Fruit fly (Drosophila melanogaster): ENCODE results near the gene laza.
A peak's percentile ranks its signal among the peaks of the same experiment; 100 is the strongest.

The laza gene

DNA sequence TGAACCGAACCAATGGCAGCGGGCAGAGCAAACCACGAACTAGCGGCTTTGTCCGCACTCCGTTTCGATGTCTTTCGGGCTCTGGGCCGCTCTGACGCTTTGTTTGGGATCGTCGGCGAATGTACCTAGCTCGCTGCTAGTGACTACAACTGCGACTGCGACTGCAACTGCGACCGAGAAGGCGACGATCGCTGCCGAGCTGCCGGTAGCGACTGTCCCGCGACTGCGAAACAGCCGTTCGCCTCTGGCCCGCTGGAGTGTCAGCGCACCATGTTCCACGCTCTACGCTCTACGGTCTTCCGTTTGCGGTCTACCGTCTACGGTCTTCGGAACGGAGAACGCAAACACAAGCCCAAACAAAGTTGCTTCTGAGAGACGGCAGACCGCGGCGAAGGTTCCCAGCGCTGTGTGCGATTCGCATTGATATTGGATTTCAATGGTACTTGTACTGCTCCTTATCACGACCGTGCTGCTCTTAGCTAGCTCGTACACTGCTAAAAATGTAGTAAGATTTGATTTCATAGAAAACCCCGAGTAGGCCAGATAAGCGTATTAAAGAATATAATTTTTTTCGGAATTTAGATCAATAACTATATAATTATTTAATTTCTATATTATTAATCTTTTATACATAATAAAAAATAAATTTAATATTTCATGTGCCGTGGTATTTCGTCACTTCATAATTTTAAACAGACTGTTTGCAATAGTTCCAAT is at the start of gene laza:
TSS of gene laza (minus strand) at position 214 of the 717 bp plus-strand sequence.
- TF ChIP-seq CG4318 (GFP tag; optimal IDR thresholded peaks at IDR 0.05) (no peak), CG6276 (GFP tag; optimal IDR thresholded peaks at IDR 0.05) (no peak), CG34406 (GFP tag; optimal IDR thresholded peaks at IDR 0.05) (peak; percentile 12), CG6792 (GFP tag; optimal IDR thresholded peaks at IDR 0.05) (no peak), CG8632 (GFP tag; optimal IDR thresholded peaks at IDR 0.05) (peak; percentile 27), CG8119 (GFP tag; IDR thresholded peaks at IDR 0.05) (0 out of 3 replicates have a peak, but pooled peaks have one; percentile 24), Sox15 (GFP tag; optimal IDR thresholded peaks at IDR 0.05) (no peak), net (GFP tag; optimal IDR thresholded peaks at IDR 0.05) (no peak), CG6808 (GFP tag; optimal IDR thresholded peaks at IDR 0.05) (no peak), CG15336 (GFP tag; IDR thresholded peaks at IDR 0.05) (peak; percentile 31; the same call in 1 of the 2 replicates), OdsH (GFP tag; optimal IDR thresholded peaks at IDR 0.05) (peak; percentile 34), CG6163 (GFP tag; IDR thresholded peaks at IDR 0.05) (peak; percentile 47; the same call in 1 of the 3 replicates), Ets21C (GFP tag; optimal IDR thresholded peaks at IDR 0.05) (no peak), Sox102F (GFP tag; optimal IDR thresholded peaks at IDR 0.05) (no peak), esn (GFP tag; optimal IDR thresholded peaks at IDR 0.05) (no peak), fkh (GFP tag; optimal IDR thresholded peaks at IDR 0.05) (peak; percentile 41), CG11762 (GFP tag; optimal IDR thresholded peaks at IDR 0.05; ENCODE audit: insufficient read depth) (no peak), CG8319 (GFP tag; optimal IDR thresholded peaks at IDR 0.05) (no peak), Ets96B (tag; optimal IDR thresholded peaks at IDR 0.05) (peak; percentile 42), salr (GFP tag; optimal IDR thresholded peaks at IDR 0.05) (peak in 1 of 2 experiments; percentile 9), Eip78C (GFP tag) (peak; percentile 61), spab (GFP tag; optimal IDR thresholded peaks at IDR 0.05) (no peak), CG11294 (GFP tag; IDR thresholded peaks at IDR 0.05) (no peak), cyc (GFP tag; optimal IDR thresholded peaks at IDR 0.05) (no peak), svp (GFP tag) (peak; percentile 63), CG9139 (GFP tag; optimal IDR thresholded peaks at IDR 0.05) (no peak), eg (GFP tag; IDR thresholded peaks at IDR 0.05) (no peak), Eip75B (GFP tag; optimal IDR thresholded peaks at IDR 0.05) (no peak), CG3919 (GFP tag; optimal IDR thresholded peaks at IDR 0.05) (no peak), Eip93F (GFP tag; optimal IDR thresholded peaks at IDR 0.05) (no peak), dac (GFP tag; optimal IDR thresholded peaks at IDR 0.05) (no peak), Smox (GFP tag; optimal IDR thresholded peaks at IDR 0.05) (no peak), fd85E (GFP tag; optimal IDR thresholded peaks at IDR 0.05) (no peak), CG10631 (GFP tag; optimal IDR thresholded peaks at IDR 0.05) (peak; percentile 9), ss (GFP tag; optimal IDR thresholded peaks at IDR 0.05) (no peak), achi (GFP tag; optimal IDR thresholded peaks at IDR 0.05) (peak; percentile 5), Hr38 (GFP tag; optimal IDR thresholded peaks at IDR 0.05) (no peak), CG11902 (GFP tag; optimal IDR thresholded peaks at IDR 0.05) (no peak), dsx (GFP tag; optimal IDR thresholded peaks at IDR 0.05; ENCODE audit: poor library complexity, severe bottlenecking) (peak; percentile 77), pdm3 (GFP tag; optimal IDR thresholded peaks at IDR 0.05) (no peak), CG10669 (GFP tag; optimal IDR thresholded peaks at IDR 0.05) (no peak), CG3032 (tag; optimal IDR thresholded peaks at IDR 0.05) (no peak), Blimp-1 (GFP tag; optimal IDR thresholded peaks at IDR 0.05) (no peak), CG6854 (GFP tag; optimal IDR thresholded peaks at IDR 0.05) (no peak), CG31627 (GFP tag; optimal IDR thresholded peaks at IDR 0.05) (no peak), vri (GFP tag; optimal IDR thresholded peaks at IDR 0.05) (no peak), Gug (GFP tag; IDR thresholded peaks at IDR 0.05) (no peak), CG16779 (tag; optimal IDR thresholded peaks at IDR 0.05) (no peak), CG32006 (GFP tag; optimal IDR thresholded peaks at IDR 0.05) (peak; percentile 36), Met (GFP tag; optimal IDR thresholded peaks at IDR 0.05) (no peak), fd59A (GFP tag; optimal IDR thresholded peaks at IDR 0.05) (no peak)

All from whole organism, prepupa.